Worm (Caenorhabditis elegans) whole organism, L3 larva: ENCODE results near the gene srab-3.

Experiments
- ama-1 ChIP-seq: fragments of 150-350 bp; optimal IDR thresholded peaks from 2 replicates; lab custom pipeline; 2018
- egl-27 ChIP-seq: sonication (generic microtip); optimal IDR thresholded peaks from 4 replicates; lab custom pipeline; 2017; ENCODE audit warnings: missing biosample characterization, missing genetic modification reagents, missing genetic modification characterization
- jun-1 ChIP-seq: fragments of 150-350 bp; optimal IDR thresholded peaks from 2 replicates; lab custom pipeline; 2014; ENCODE audit warnings: missing biosample characterization, missing genetic modification reagents, missing genetic modification characterization
- nhr-237 ChIP-seq: fragments of 150-350 bp; optimal IDR thresholded peaks from 2 replicates; lab custom pipeline; 2014; ENCODE audit warnings: missing biosample characterization, missing genetic modification characterization
- snpc-4 ChIP-seq: fragments of 150-350 bp; optimal IDR thresholded peaks from 2 replicates; lab custom pipeline; 2014; ENCODE audit warnings: missing biosample characterization, missing genetic modification characterization

ce11 chrV:5089497-5090134 lies 18.1 kb downstream of the srab-3 start, which contains the start of gene glb-32:
- TF ChIP-seq snpc-4 (no peak), ama-1 (lab: Kevin White, UChicago) (no peak), nhr-237 (tag; lab: Kevin White, UChicago) (no peak), egl-27 (tag; lab: Kevin White, UChicago) (no peak), jun-1 (tag; lab: Kevin White, UChicago) (no peak)
